Worm (Caenorhabditis elegans): ENCODE data around the gene Y39A1A.22.

Y39A1A.22 gene

ce11 chrIII:10706972-10707438, at the start of gene Y39A1A.22, which contains the start of gene Y39A1A.21 (continued):
- TF ChIP-seq T07F8.4 (tag; optimal IDR thresholded peaks at IDR 0.05): no peak
- TF ChIP-seq lag-1 (GFP tag; IDR thresholded peaks at IDR 0.05): no peak
- no peak for TF ChIP-seq aptf-3 (GFP tag; IDR thresholded peaks at IDR 0.05)
- TF ChIP-seq mel-28 (tag; optimal IDR thresholded peaks at IDR 0.05; ENCODE audit: borderline replicate concordance): no peak
- TF ChIP-seq mes-4 (tag; optimal IDR thresholded peaks at IDR 0.05): no peak
- no peak for TF ChIP-seq akir-1 (GFP tag; optimal IDR thresholded peaks at IDR 0.05)
- no peak for TF ChIP-seq nhr-179 (tag; optimal IDR thresholded peaks at IDR 0.05)
- TF ChIP-seq cebp-2 (GFP tag; IDR thresholded peaks at IDR 0.05): no peak
- no peak for TF ChIP-seq dpff-1 (tag; optimal IDR thresholded peaks at IDR 0.05)
- 0 out of 2 replicates have a peak, but pooled peaks have one; percentile 43 for TF ChIP-seq madf-3 (GFP tag; IDR thresholded peaks at IDR 0.05)
- TF ChIP-seq ccch-3 (GFP tag; optimal IDR thresholded peaks at IDR 0.05): no peak
- TF ChIP-seq B0261.1 (tag; optimal IDR thresholded peaks at IDR 0.05): no peak
- TF ChIP-seq bed-1 (GFP tag; IDR thresholded peaks at IDR 0.05): no peak
- TF ChIP-seq sptf-2 (GFP tag; optimal IDR thresholded peaks at IDR 0.05): no peak
- no peak for TF ChIP-seq F10E7.11 (tag; optimal IDR thresholded peaks at IDR 0.05)
- peak; percentile 74 for TF ChIP-seq hmg-20 (GFP tag; IDR thresholded peaks at IDR 0.05)
- TF ChIP-seq madf-8 (GFP tag; conservative IDR thresholded peaks at IDR 0.05): peak; percentile 40; the same call in 1 of the 2 replicates
- TF ChIP-seq athp-1 (tag; optimal IDR thresholded peaks at IDR 0.05): no peak
- no peak for TF ChIP-seq egrh-3 (GFP tag; IDR thresholded peaks at IDR 0.05)
- no peak for TF ChIP-seq lsy-27 (tag; optimal IDR thresholded peaks at IDR 0.05; ENCODE audit: borderline replicate concordance, insufficient read depth)
- no peak for TF ChIP-seq ceh-79 (tag; optimal IDR thresholded peaks at IDR 0.05)
- peak; percentile 89 for TF ChIP-seq mcd-1 (GFP tag; IDR thresholded peaks at IDR 0.05)
- TF ChIP-seq ama-1 (optimal IDR thresholded peaks at IDR 0.05): no peak
- TF ChIP-seq ama-1 (GFP tag; optimal IDR thresholded peaks at IDR 0.05): no peak
- TF ChIP-seq xnd-1 (tag; optimal IDR thresholded peaks at IDR 0.05): peak; percentile 63
- TF ChIP-seq lir-1 (GFP tag; conservative IDR thresholded peaks at IDR 0.05): peak; percentile 11; the same call in 1 of the 2 replicates
- TF ChIP-seq F23B12.7 (tag; optimal IDR thresholded peaks at IDR 0.05; ENCODE audit: insufficient read depth): peak; percentile 55
- TF ChIP-seq mxl-1 (tag; optimal IDR thresholded peaks at IDR 0.05): no peak
- no peak for TF ChIP-seq B0035.1 (tag; optimal IDR thresholded peaks at IDR 0.05)
- TF ChIP-seq rec-8 (tag; optimal IDR thresholded peaks at IDR 0.05): no peak
- TF ChIP-seq hmg-1.2 (GFP tag; IDR thresholded peaks at IDR 0.05): peak; percentile 46
- no peak for TF ChIP-seq F57A8.1 (GFP tag; optimal IDR thresholded peaks at IDR 0.05)
- TF ChIP-seq sdz-38 (tag; optimal IDR thresholded peaks at IDR 0.05): no peak
- TF ChIP-seq egl-44 (GFP tag; IDR thresholded peaks at IDR 0.05): peak; percentile 65; the same call in 1 of the 2 replicates
- peak; percentile 80 for TF ChIP-seq lin-40 (tag; optimal IDR thresholded peaks at IDR 0.05)
- TF ChIP-seq ztf-25 (GFP tag; IDR thresholded peaks at IDR 0.05): no peak
- TF ChIP-seq Y53G8AR.9 (GFP tag; conservative IDR thresholded peaks at IDR 0.05): peak; percentile 91
- TF ChIP-seq hrde-1 (tag; optimal IDR thresholded peaks at IDR 0.05; ENCODE audit: borderline replicate concordance): no peak
- peak; percentile 73 for TF ChIP-seq him-1 (tag; optimal IDR thresholded peaks at IDR 0.05)
- peak; percentile 50 for TF ChIP-seq chd-7 (tag; optimal IDR thresholded peaks at IDR 0.05)
- TF ChIP-seq unc-130 (GFP tag; optimal IDR thresholded peaks at IDR 0.05): no peak
- TF ChIP-seq madf-6 (GFP tag; IDR thresholded peaks at IDR 0.05): peak; percentile 84
- 0 out of 2 replicates have a peak, but pooled peaks have one; percentile 37 for TF ChIP-seq hsf-1 (GFP tag; IDR thresholded peaks at IDR 0.05)
- peak; percentile 79 for TF ChIP-seq ZK185.1 (tag; optimal IDR thresholded peaks at IDR 0.05; ENCODE audit: poor library complexity, severe bottlenecking)
- no peak for TF ChIP-seq snpc-1.1 (tag; optimal IDR thresholded peaks at IDR 0.05; ENCODE audit: insufficient read depth)
- TF ChIP-seq snpc-3.4 (tag; optimal IDR thresholded peaks at IDR 0.05): peak; percentile 56
- peak; percentile 42; the same call in 1 of the 2 replicates for TF ChIP-seq D2030.7 (GFP tag; IDR thresholded peaks at IDR 0.05)
- no peak for TF ChIP-seq ztf-28 (GFP tag; IDR thresholded peaks at IDR 0.05)
